Worm (Caenorhabditis elegans): ENCODE data around the gene F19B2.7.
A peak's percentile ranks its signal among the peaks of the same experiment; 100 is the strongest.

F19B2.7 gene

DNA sequence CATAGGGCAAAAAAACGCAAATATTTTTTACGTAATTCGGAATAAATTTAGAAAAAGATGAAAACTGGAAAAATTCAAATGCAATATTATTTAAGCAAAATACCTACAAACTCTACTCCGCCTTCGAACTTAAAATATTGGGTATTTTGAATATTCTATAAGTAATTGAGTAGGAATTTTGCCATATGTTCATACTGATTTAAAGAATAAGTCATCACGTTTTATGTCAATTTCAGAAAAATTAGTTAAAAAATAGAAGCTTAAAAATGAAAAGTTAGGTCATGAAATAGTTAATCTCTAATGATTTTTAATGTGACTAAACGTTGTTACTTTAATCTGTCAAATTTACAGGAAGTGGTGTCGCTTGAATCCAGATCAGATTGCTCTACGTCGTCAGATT is at the start of gene F19B2.7:
Gene F19B2.7, plus strand, starts transcription at position 301 of the 400 bp plus-strand sequence.
- TF ChIP-seq zag-1 (tag; optimal IDR thresholded peaks at IDR 0.05): no peak
- no peak for TF ChIP-seq zfp-3 (GFP tag; conservative IDR thresholded peaks at IDR 0.05)
- TF ChIP-seq aly-2 (tag; optimal IDR thresholded peaks at IDR 0.05): no peak
- TF ChIP-seq nhr-111 (GFP tag; optimal IDR thresholded peaks at IDR 0.05): no peak
- no peak for TF ChIP-seq ceh-62 (tag; optimal IDR thresholded peaks at IDR 0.05)
- TF ChIP-seq lsy-2 (tag; optimal IDR thresholded peaks at IDR 0.05): no peak
- no peak for TF ChIP-seq zfp-2 (tag; optimal IDR thresholded peaks at IDR 0.05)
- TF ChIP-seq tra-1 (GFP tag; IDR thresholded peaks at IDR 0.05): no peak
- TF ChIP-seq Y5F2A.4 (GFP tag; optimal IDR thresholded peaks at IDR 0.05): no peak
- no peak for TF ChIP-seq gei-8 (GFP tag; optimal IDR thresholded peaks at IDR 0.05)
- no peak for TF ChIP-seq Y75B8A.6 (GFP tag; IDR thresholded peaks at IDR 0.05)
- TF ChIP-seq tag-97 (GFP tag; IDR thresholded peaks at IDR 0.05): no peak
- no peak for TF ChIP-seq ces-1 (GFP tag; optimal IDR thresholded peaks at IDR 0.05)
- no peak for TF ChIP-seq ceh-82 (tag; optimal IDR thresholded peaks at IDR 0.05)
- no peak for TF ChIP-seq unc-62 (GFP tag; optimal IDR thresholded peaks at IDR 0.05 in 1 of 2)
- TF ChIP-seq unc-62 (tag; optimal IDR thresholded peaks at IDR 0.05): no peak
- no peak for TF ChIP-seq cey-2 (tag; optimal IDR thresholded peaks at IDR 0.05; ENCODE audit: borderline replicate concordance, insufficient read depth)
- no peak for TF ChIP-seq lin-1 (GFP tag; IDR thresholded peaks at IDR 0.05)
- no peak for TF ChIP-seq lin-39 (tag; optimal IDR thresholded peaks at IDR 0.05)
- no peak for TF ChIP-seq rbr-2 (tag; optimal IDR thresholded peaks at IDR 0.05)
- no peak for TF ChIP-seq zip-11 (GFP tag; IDR thresholded peaks at IDR 0.05)

DNA sequence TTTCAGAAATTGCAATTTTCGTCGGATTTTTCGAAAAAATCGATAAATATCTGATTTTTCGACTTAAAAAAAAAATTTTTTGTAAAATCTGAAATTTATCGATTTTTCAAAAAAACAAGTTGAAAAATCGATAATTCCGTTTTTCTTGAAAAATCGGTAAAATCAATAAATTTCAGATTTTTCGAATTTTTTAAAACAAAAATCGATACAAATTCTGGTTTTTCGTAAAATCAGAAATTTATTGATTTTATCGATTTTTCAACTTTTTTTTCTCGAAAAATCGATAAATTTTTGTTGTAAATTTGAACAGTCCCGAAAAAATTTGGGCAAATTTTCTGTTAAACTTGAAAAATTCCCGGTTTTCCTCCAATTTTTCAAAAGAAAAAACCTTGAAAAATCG is 47.1 kb upstream of the F19B2.7 start:
- TF ChIP-seq lim-7 (GFP tag; IDR thresholded peaks at IDR 0.05): no peak
- peak; percentile 84 for TF ChIP-seq ceh-28 (tag; optimal IDR thresholded peaks at IDR 0.05)

DNA sequence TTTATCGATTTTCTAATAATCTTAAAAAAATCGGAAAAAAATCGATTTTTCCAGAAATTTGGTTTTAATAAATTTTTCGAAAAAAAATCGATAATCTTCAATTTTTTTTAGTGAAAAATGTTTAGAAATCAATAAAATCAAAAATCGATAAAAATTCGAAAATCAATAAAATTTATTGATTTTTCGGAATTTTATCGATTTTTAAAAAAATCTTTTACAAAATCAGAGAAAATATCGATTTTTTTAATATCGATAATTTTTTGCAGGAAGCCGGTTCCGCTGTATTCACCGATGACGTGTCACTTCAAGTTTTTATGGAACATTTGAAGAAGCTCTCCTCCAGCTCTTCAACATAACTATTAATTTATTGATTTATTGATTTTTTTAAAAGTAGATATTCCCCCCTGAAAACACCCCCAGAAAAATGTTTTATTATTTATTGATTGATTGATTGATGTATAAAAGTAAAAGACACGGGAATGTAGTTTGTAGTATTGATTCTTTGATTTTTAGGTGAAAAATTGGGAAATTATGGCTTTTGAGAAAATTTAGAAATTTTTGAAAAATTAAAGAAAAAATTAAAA is 46.2 kb upstream of the F19B2.7 start:
- TF ChIP-seq ceh-28 (tag; optimal IDR thresholded peaks at IDR 0.05) (peak; percentile 100), F44E2.7 (GFP tag; IDR thresholded peaks at IDR 0.05) (peak; percentile 90; the same call in 1 of the 2 replicates), lin-1 (GFP tag; IDR thresholded peaks at IDR 0.05) (no peak), rbr-2 (tag; optimal IDR thresholded peaks at IDR 0.05) (no peak)

- TF ChIP-seq vab-7 (GFP tag; IDR thresholded peaks at IDR 0.05): no peak
- no peak for TF ChIP-seq lsy-2 (tag; optimal IDR thresholded peaks at IDR 0.05)
- TF ChIP-seq ZK546.5 (tag; optimal IDR thresholded peaks at IDR 0.05): no peak
- TF ChIP-seq nhr-77 (tag; optimal IDR thresholded peaks at IDR 0.05): no peak
- no peak for TF ChIP-seq unc-62 (GFP tag; optimal IDR thresholded peaks at IDR 0.05 in 1 of 2)
- no peak for TF ChIP-seq unc-62 (tag; optimal IDR thresholded peaks at IDR 0.05)
- no peak for TF ChIP-seq T26A8.4 (GFP tag; IDR thresholded peaks at IDR 0.05)
- no peak for TF ChIP-seq spr-1 (tag; optimal IDR thresholded peaks at IDR 0.05)
- no peak for TF ChIP-seq F37D6.2 (tag; optimal IDR thresholded peaks at IDR 0.05)
- TF ChIP-seq saeg-2 (GFP tag; IDR thresholded peaks at IDR 0.05): no peak
- TF ChIP-seq ztf-11 (tag; optimal IDR thresholded peaks at IDR 0.05): no peak
- no peak for TF ChIP-seq mes-2 (tag; optimal IDR thresholded peaks at IDR 0.05; ENCODE audit: poor library complexity, severe bottlenecking)
- no peak for TF ChIP-seq unc-130 (GFP tag; optimal IDR thresholded peaks at IDR 0.05)
- TF ChIP-seq arid-1 (GFP tag; conservative IDR thresholded peaks at IDR 0.05): no peak
- TF ChIP-seq rbr-2 (tag; optimal IDR thresholded peaks at IDR 0.05): no peak
- TF ChIP-seq daf-16 (GFP tag; optimal IDR thresholded peaks at IDR 0.05): no peak
- TF ChIP-seq daf-16 (tag; optimal IDR thresholded peaks at IDR 0.05): no peak
- TF ChIP-seq tra-1 (GFP tag; IDR thresholded peaks at IDR 0.05): no peak
Measured at ce11 chrV:20119770-20120169, 31.8 kb upstream of the F19B2.7 start.
